Worm (Caenorhabditis elegans) whole organism, L4 larva: ENCODE results near the gene let-653.

ENCODE experiments used
- ama-1 ChIP-seq: fragments of 150-350 bp; optimal IDR thresholded peaks from 2 replicates; lab custom pipeline; 2014; ENCODE audit warnings: inconsistent platforms, mixed read lengths
- lin-29 ChIP-seq: fragments of 200-800 bp; sonication (Bioruptor generic); IDR thresholded peaks from 2 replicates; pipeline ENCODE4 v1.3.6; 2022; ENCODE audit warnings: missing genetic modification reagents, missing genetic modification characterization, missing compliant biosample characterization
- lin-38 ChIP-seq: fragments of 200-800 bp; sonication (Bioruptor generic); IDR thresholded peaks from 2 replicates; pipeline ENCODE4 v1.3.6; 2022; ENCODE audit warnings: missing genetic modification reagents, missing genetic modification characterization, missing compliant biosample characterization
- nhr-11 ChIP-seq: fragments of 150-350 bp; optimal IDR thresholded peaks from 2 replicates; lab custom pipeline; 2014; ENCODE audit warnings: missing biosample characterization, missing genetic modification characterization
- spr-1 ChIP-seq: sonication (generic microtip); optimal IDR thresholded peaks from 2 replicates; lab custom pipeline; 2016; ENCODE audit warnings: mild to moderate bottlenecking, missing genetic modification characterization, missing compliant biosample characterization

- no peak for TF ChIP-seq ama-1 (lab: Kevin White, UChicago)
- TF ChIP-seq nhr-11 (tag; lab: Kevin White, UChicago), result no peak
- no peak for TF ChIP-seq spr-1 (tag; lab: Kevin White, UChicago)
- TF ChIP-seq lin-38 (GFP tag; lab: Robert Waterston, UW), result no peak
- no peak for TF ChIP-seq lin-29
These were observed 18.3 kb downstream of the let-653 start for ce11 chrIV:11903676-11904075.
